Fruit fly (Drosophila melanogaster) whole organism, embryonic: ENCODE data around the gene CG13894.

Experiments
- B-H1 ChIP-seq: fragments of 200-800 bp; sonication (Bioruptor generic); IDR thresholded peaks from 3 replicates; pipeline ENCODE4 v1.3.6; 2022; ENCODE audit warnings: missing biosample characterization, missing genetic modification characterization
- Bteb2 ChIP-seq: fragments of 200-800 bp; sonication (Bioruptor generic); optimal IDR thresholded peaks from 2 replicates; lab custom pipeline; 2016; ENCODE audit warnings: missing biosample characterization, missing genetic modification characterization
- CG10462 ChIP-seq: fragments of 200-800 bp; sonication (Bioruptor generic); optimal IDR thresholded peaks from 2 replicates; lab custom pipeline; 2016; ENCODE audit warnings: missing biosample characterization, missing genetic modification characterization
- CG11456 ChIP-seq: fragments of 200-800 bp; sonication (Bioruptor generic); IDR thresholded peaks from 3 replicates; pipeline ENCODE4 v1.3.6; 2022; ENCODE audit warnings: missing biosample characterization, missing genetic modification characterization
- CG12391 ChIP-seq: fragments of 200-800 bp; sonication (Bioruptor generic); optimal IDR thresholded peaks from 3 replicates; lab custom pipeline; 2018; ENCODE audit warnings: missing biosample characterization, mild to moderate bottlenecking, missing genetic modification characterization, moderate library complexity
- CG1602 ChIP-seq: fragments of 200-800 bp; sonication (Bioruptor generic); optimal IDR thresholded peaks from 3 replicates; lab custom pipeline; 2016; ENCODE audit warnings: missing biosample characterization, missing genetic modification characterization
- CG17385 ChIP-seq: fragments of 200-800 bp; sonication (Bioruptor generic); optimal IDR thresholded peaks from 3 replicates; lab custom pipeline; 2018; ENCODE audit warnings: missing biosample characterization, mild to moderate bottlenecking, missing genetic modification characterization
- CG18011 ChIP-seq: fragments of 200-800 bp; sonication (Bioruptor generic); optimal IDR thresholded peaks from 2 replicates; lab custom pipeline; 2017; ENCODE audit warnings: missing biosample characterization, missing genetic modification characterization, mild to moderate bottlenecking, moderate library complexity, missing genotype
- CG1832 ChIP-seq: fragments of 200-800 bp; sonication (Bioruptor generic); optimal IDR thresholded peaks from 2 replicates; lab custom pipeline; 2017; ENCODE audit warnings: missing biosample characterization, mild to moderate bottlenecking, missing genetic modification characterization, inconsistent platforms
- CG18599 ChIP-seq: fragments of 200-800 bp; sonication (Bioruptor generic); optimal IDR thresholded peaks from 3 replicates; lab custom pipeline; 2017; ENCODE audit warnings: missing biosample characterization, missing genetic modification characterization, mild to moderate bottlenecking, moderate library complexity, missing genetic modification reagents
- CG2875 ChIP-seq: fragments of 200-800 bp; sonication (Bioruptor generic); optimal IDR thresholded peaks from 2 replicates; lab custom pipeline; 2017; ENCODE audit warnings: missing biosample characterization, mild to moderate bottlenecking, missing genetic modification characterization, missing genetic modification reagents
- CG2889 ChIP-seq: fragments of 200-800 bp; sonication (Bioruptor generic); IDR thresholded peaks from 3 replicates; pipeline ENCODE4 v1.3.6; 2022; ENCODE audit warnings: missing biosample characterization, missing genetic modification characterization
- CG30020 ChIP-seq: fragments of 200-800 bp; optimal IDR thresholded peaks from 2 replicates; lab custom pipeline; 2019; ENCODE audit warnings: missing biosample characterization, mild to moderate bottlenecking, missing genetic modification characterization, moderate library complexity
- CG30431 ChIP-seq: fragments of 200-800 bp; sonication (Bioruptor generic); optimal IDR thresholded peaks from 2 replicates; lab custom pipeline; 2017; ENCODE audit warnings: missing biosample characterization, missing genetic modification characterization
- CG33213 ChIP-seq: fragments of 200-800 bp; sonication (Bioruptor generic); optimal IDR thresholded peaks from 3 replicates; lab custom pipeline; 2016; ENCODE audit warnings: missing biosample characterization, missing genetic modification characterization
- CG33557 ChIP-seq: fragments of 200-800 bp; sonication (Bioruptor generic); optimal IDR thresholded peaks from 2 replicates; lab custom pipeline; 2019; ENCODE audit warnings: missing biosample characterization, mild to moderate bottlenecking, missing genetic modification characterization, moderate library complexity
- CG7987 ChIP-seq: fragments of 200-800 bp; sonication (Bioruptor generic); optimal IDR thresholded peaks from 2 replicates; lab custom pipeline; 2018; ENCODE audit warnings: missing biosample characterization, mild to moderate bottlenecking, missing genetic modification characterization, moderate library complexity
- CG8089 ChIP-seq: fragments of 200-800 bp; sonication (Bioruptor generic); optimal IDR thresholded peaks from 3 replicates; lab custom pipeline; 2016; ENCODE audit warnings: missing biosample characterization, missing genetic modification characterization
- CG8359 ChIP-seq: fragments of 200-800 bp; sonication (Bioruptor generic); optimal IDR thresholded peaks from 2 replicates; lab custom pipeline; 2017; ENCODE audit warnings: missing biosample characterization, mild to moderate bottlenecking, missing genetic modification characterization, borderline replicate concordance
- CG8944 ChIP-seq: fragments of 200-800 bp; sonication (Bioruptor generic); optimal IDR thresholded peaks from 3 replicates; lab custom pipeline; 2016; ENCODE audit warnings: missing biosample characterization, missing genetic modification characterization
- CrebB ChIP-seq: fragments of 200-800 bp; sonication (Bioruptor generic); optimal IDR thresholded peaks from 3 replicates; lab custom pipeline; 2018; ENCODE audit warnings: missing biosample characterization, mild to moderate bottlenecking, missing genetic modification characterization
- Dad ChIP-seq: fragments of 200-800 bp; sonication (Bioruptor generic); optimal IDR thresholded peaks from 3 replicates; lab custom pipeline; 2016; ENCODE audit warnings: missing biosample characterization, missing genetic modification characterization
- Dp ChIP-seq: fragments of 200-800 bp; sonication (Bioruptor generic); optimal IDR thresholded peaks from 2 replicates; lab custom pipeline; 2018; ENCODE audit warnings: missing biosample characterization, mild to moderate bottlenecking, missing genetic modification characterization, moderate library complexity
- Drgx ChIP-seq: fragments of 200-800 bp; sonication (Bioruptor generic); IDR thresholded peaks from 2 replicates; pipeline ENCODE4 v1.3.6; 2022; ENCODE audit warnings: missing biosample characterization, missing genetic modification characterization
- GATAe ChIP-seq: fragments of 200-800 bp; sonication (Bioruptor generic); conservative IDR thresholded peaks from 2 replicates; pipeline ENCODE4 v1.3.6; 2022; ENCODE audit warnings: missing biosample characterization, missing genetic modification characterization
- Gug ChIP-seq: fragments of 200-800 bp; sonication (Bioruptor generic); IDR thresholded peaks from 4 replicates; pipeline ENCODE4 v1.3.6; 2022; ENCODE audit warnings: missing biosample characterization, missing genetic modification characterization
- Hmr ChIP-seq: fragments of 200-800 bp; sonication (Bioruptor generic); optimal IDR thresholded peaks from 3 replicates; lab custom pipeline; 2017; ENCODE audit warnings: mild to moderate bottlenecking, missing biosample characterization, missing genetic modification reagents, missing genetic modification characterization
- Hsf ChIP-seq: fragments of 200-800 bp; sonication (Bioruptor generic); optimal IDR thresholded peaks from 3 replicates; lab custom pipeline; 2016; ENCODE audit warnings: missing biosample characterization, missing genetic modification characterization
- Med ChIP-seq: fragments of 200-800 bp; sonication (Bioruptor generic); peaks from one replicate; lab custom pipeline; 2016; ENCODE audit warnings: missing biosample characterization, missing genetic modification characterization, mild to moderate bottlenecking, inconsistent platforms, moderate library complexity
- Nf-YC ChIP-seq: fragments of 200-800 bp; optimal IDR thresholded peaks from 3 replicates; lab custom pipeline; 2019; ENCODE audit warnings: missing biosample characterization, mild to moderate bottlenecking, missing genetic modification characterization, moderate library complexity
- Rx ChIP-seq: fragments of 200-800 bp; sonication (Bioruptor generic); IDR thresholded peaks from 2 replicates; pipeline ENCODE4 v1.3.6; 2022; ENCODE audit warnings: missing biosample characterization, missing genetic modification characterization
- Ssrp ChIP-seq: fragments of 200-800 bp; sonication (Bioruptor generic); optimal IDR thresholded peaks from 2 replicates; lab custom pipeline; 2018; ENCODE audit warnings: missing biosample characterization, mild to moderate bottlenecking, missing genetic modification characterization, moderate library complexity
- Trl ChIP-seq, 3 experiments: fragments of >200 bp in 2 of 3; fragments of 200-800 bp in 1 of 3; sonication (Bioruptor generic) in 1 of 3; optimal IDR thresholded peaks; 2 replicates in 1 of 3; 3 replicates in 2 of 3; lab custom pipeline; 2016 to 2017; ENCODE audit warnings: missing biosample characterization in 1 of 3, missing genetic modification characterization in 1 of 3
- aop ChIP-seq: fragments of 200-800 bp; sonication (Bioruptor generic); IDR thresholded peaks from 2 replicates; pipeline ENCODE4 v1.3.6; 2022; ENCODE audit warnings: missing biosample characterization, missing genetic modification characterization
- cato ChIP-seq: fragments of 200-800 bp; sonication (Bioruptor generic); optimal IDR thresholded peaks from 2 replicates; lab custom pipeline; 2016; ENCODE audit warnings: missing biosample characterization, missing genetic modification characterization, borderline replicate concordance
- dpn ChIP-seq, 2 experiments: fragments of 200-800 bp; sonication (Bioruptor generic); optimal IDR thresholded peaks; 3 replicates each; lab custom pipeline; 2016; ENCODE audit warnings: missing biosample characterization in 2 of 2, missing genetic modification characterization in 2 of 2
- ems ChIP-seq: fragments of 200-800 bp; sonication (Bioruptor generic); optimal IDR thresholded peaks from 3 replicates; lab custom pipeline; 2016; ENCODE audit warnings: missing biosample characterization, missing genetic modification characterization
- en ChIP-seq: fragments of 200-800 bp; sonication (Bioruptor generic); optimal IDR thresholded peaks from 2 replicates; lab custom pipeline; 2016; ENCODE audit warnings: missing biosample characterization, missing genetic modification characterization
- fd3F ChIP-seq: fragments of 200-800 bp; sonication (Bioruptor generic); optimal IDR thresholded peaks from 2 replicates; lab custom pipeline; 2018; ENCODE audit warnings: missing biosample characterization, mild to moderate bottlenecking, missing genetic modification characterization, moderate library complexity
- gfzf ChIP-seq: fragments of 200-800 bp; sonication (Bioruptor generic); optimal IDR thresholded peaks from 2 replicates; lab custom pipeline; 2016; ENCODE audit warnings: missing biosample characterization, mild to moderate bottlenecking, missing genetic modification characterization, moderate library complexity
- lbe ChIP-seq: fragments of 200-800 bp; sonication (Bioruptor generic); optimal IDR thresholded peaks from 2 replicates; lab custom pipeline; 2016; ENCODE audit warnings: missing biosample characterization, mild to moderate bottlenecking, missing genetic modification characterization
- luna ChIP-seq: fragments of 200-800 bp; sonication (Bioruptor generic); optimal IDR thresholded peaks from 2 replicates; lab custom pipeline; 2016; ENCODE audit warnings: missing biosample characterization, missing genetic modification characterization
- nom ChIP-seq: fragments of 200-800 bp; sonication (Bioruptor generic); optimal IDR thresholded peaks from 2 replicates; lab custom pipeline; 2017; ENCODE audit warnings: missing biosample characterization, missing genetic modification characterization, mild to moderate bottlenecking, moderate library complexity, missing genetic modification reagents
- pum ChIP-seq: fragments of 200-800 bp; sonication (Bioruptor generic); optimal IDR thresholded peaks from 2 replicates; lab custom pipeline; 2016; ENCODE audit warnings: missing biosample characterization, missing genetic modification characterization
- tgo ChIP-seq: fragments of 200-800 bp; sonication (Bioruptor generic); IDR thresholded peaks from 3 replicates; pipeline ENCODE4 v1.3.6; 2022; ENCODE audit warnings: missing biosample characterization, missing genetic modification characterization
- tup ChIP-seq: fragments of 200-800 bp; sonication (Bioruptor generic); optimal IDR thresholded peaks from 2 replicates; lab custom pipeline; 2016; ENCODE audit warnings: missing biosample characterization, mild to moderate bottlenecking, missing genetic modification characterization, moderate library complexity
- twi ChIP-seq: fragments of 200-800 bp; optimal IDR thresholded peaks from 2 replicates; lab custom pipeline; 2019; ENCODE audit warnings: missing biosample characterization, mild to moderate bottlenecking, missing genetic modification characterization, moderate library complexity
- usp ChIP-seq: fragments of >200 bp; optimal IDR thresholded peaks from 2 replicates; lab custom pipeline; 2017; ENCODE audit warnings: missing biosample characterization, missing genetic modification characterization
- vnd ChIP-seq: fragments of 200-800 bp; sonication (Bioruptor generic); IDR thresholded peaks from 3 replicates; pipeline ENCODE4 v1.3.6; 2022; ENCODE audit warnings: missing biosample characterization, missing genetic modification characterization; ENCODE audit not compliant: partially characterized antibody
- wdn ChIP-seq: fragments of 200-800 bp; sonication (Bioruptor generic); IDR thresholded peaks from 2 replicates; pipeline ENCODE4 v1.3.6; 2022; ENCODE audit warnings: missing biosample characterization, missing genetic modification characterization
- zen ChIP-seq: fragments of 200-800 bp; sonication (Bioruptor generic); optimal IDR thresholded peaks from 3 replicates; lab custom pipeline; 2018; ENCODE audit warnings: missing biosample characterization, mild to moderate bottlenecking, missing genetic modification characterization, moderate library complexity

Gene CG13894

DNA sequence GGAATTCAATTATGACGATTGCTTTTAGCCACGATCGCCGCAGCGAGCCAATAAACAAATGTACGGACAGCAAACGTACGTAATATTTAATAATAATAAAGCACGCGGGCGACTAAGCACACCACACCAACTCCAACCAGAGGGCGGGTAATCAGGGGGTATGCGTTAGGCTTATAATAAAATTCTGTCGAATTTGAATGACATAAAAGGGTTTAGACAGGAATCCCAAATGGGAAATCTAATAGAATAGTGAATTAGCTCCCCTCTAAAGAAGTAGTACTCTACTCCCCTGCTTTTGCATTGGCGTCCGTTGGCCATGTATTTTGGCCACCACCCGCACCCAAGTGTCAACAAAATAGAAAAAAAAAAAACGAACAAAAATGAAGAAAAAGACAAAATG lies 23.4 kb upstream of the CG13894 start (continued):
- no peak for TF ChIP-seq CG1602 (GFP tag; lab: Kevin White, UChicago)
- TF ChIP-seq Nf-YC (tag; lab: Kevin White, UChicago) = no peak
- TF ChIP-seq tup = no peak
- TF ChIP-seq CG2889 (GFP tag; lab: Robert Waterston, UW) = no peak
- no peak for TF ChIP-seq Ssrp
- TF ChIP-seq CG18599 (GFP tag; lab: Kevin White, UChicago) = peak; percentile 33
- TF ChIP-seq CG30431 (GFP tag; lab: Kevin White, UChicago) = no peak
- no peak for TF ChIP-seq GATAe (GFP tag; lab: Robert Waterston, UW)
- TF ChIP-seq Gug (GFP tag; lab: Robert Waterston, UW) = peak; percentile 54; the same call in 3 of the 4 replicates
- TF ChIP-seq twi (tag; lab: Kevin White, UChicago) = no peak
- no peak for TF ChIP-seq nom (GFP tag; lab: Kevin White, UChicago)
- no peak for TF ChIP-seq CG30020
- no peak for TF ChIP-seq CG2875 (GFP tag; lab: Kevin White, UChicago)
- peak; percentile 70 for TF ChIP-seq Med (GFP tag; lab: Kevin White, UChicago)
- no peak for TF ChIP-seq Dad (GFP tag; lab: Kevin White, UChicago)
- TF ChIP-seq CG17385 = peak; percentile 5
- no peak for TF ChIP-seq Trl (optimal IDR thresholded peaks at IDR 0.05; lab: Kevin White, UChicago)
- TF ChIP-seq Trl (GFP tag; optimal IDR thresholded peaks at IDR 0.05; lab: Kevin White, UChicago) = no peak
- TF ChIP-seq tgo (GFP tag; lab: Robert Waterston, UW) = peak; percentile 55
- TF ChIP-seq CG1832 (GFP tag; lab: Kevin White, UChicago) = no peak
- TF ChIP-seq usp (GFP tag; lab: Kevin White, UChicago) = no peak
- no peak for TF ChIP-seq CG12391 (tag; lab: Kevin White, UChicago)
- no peak for TF ChIP-seq Hsf (GFP tag; lab: Kevin White, UChicago)
- TF ChIP-seq cato (GFP tag; lab: Kevin White, UChicago) = no peak
- no peak for TF ChIP-seq dpn (GFP tag; optimal IDR thresholded peaks at IDR 0.05; lab: Kevin White, UChicago)
- TF ChIP-seq aop = no peak
- no peak for TF ChIP-seq CG8944 (GFP tag; lab: Kevin White, UChicago)
- no peak for TF ChIP-seq Dp (GFP tag; lab: Kevin White, UChicago)
- TF ChIP-seq Hmr (GFP tag; lab: Kevin White, UChicago) = no peak
- peak; percentile 61 for TF ChIP-seq Rx
- TF ChIP-seq CG10462 (GFP tag; lab: Kevin White, UChicago) = no peak
- 0 out of 3 replicates have a peak, but pooled peaks have one; percentile 31 for TF ChIP-seq CG11456 (GFP tag; lab: Robert Waterston, UW)
- no peak for TF ChIP-seq wdn (GFP tag; lab: Robert Waterston, UW)
- no peak for TF ChIP-seq zen (tag; lab: Kevin White, UChicago)
- no peak for TF ChIP-seq ems (GFP tag; lab: Kevin White, UChicago)
- TF ChIP-seq fd3F = no peak
- no peak for TF ChIP-seq CG33213
- TF ChIP-seq CG18011 (GFP tag; lab: Kevin White, UChicago) = no peak
- no peak for TF ChIP-seq CG33557
- no peak for TF ChIP-seq luna (GFP tag; lab: Kevin White, UChicago)
- no peak for TF ChIP-seq lbe (GFP tag; lab: Kevin White, UChicago)
- no peak for TF ChIP-seq en (GFP tag; lab: Kevin White, UChicago)
- no peak for TF ChIP-seq B-H1 (GFP tag; lab: Robert Waterston, UW)
- no peak for TF ChIP-seq Bteb2 (GFP tag; lab: Kevin White, UChicago)
- no peak for TF ChIP-seq gfzf
- TF ChIP-seq pum (GFP tag; lab: Kevin White, UChicago) = no peak
- TF ChIP-seq CG7987 (GFP tag; lab: Kevin White, UChicago) = no peak
- TF ChIP-seq Drgx (GFP tag; lab: Robert Waterston, UW) = peak; percentile 87
- no peak for TF ChIP-seq CG8089 (GFP tag; lab: Kevin White, UChicago)
- TF ChIP-seq CrebB (tag; lab: Kevin White, UChicago) = no peak
- TF ChIP-seq vnd (GFP tag; lab: Robert Waterston, UW) = no peak
- TF ChIP-seq CG8359 (GFP tag; lab: Kevin White, UChicago) = no peak
